Worm (Caenorhabditis elegans) whole organism, L4 larva: Measurements from ENCODE around the gene msp-63.
A peak's percentile ranks its signal among the peaks of the same experiment; 100 is the strongest.

Experiments
- F26F4.8 ChIP-seq: fragments of 200-800 bp; sonication (Bioruptor generic); conservative IDR thresholded peaks from 2 replicates; pipeline ENCODE4 v1.3.6; 2022; ENCODE audit warnings: missing genetic modification characterization, missing compliant biosample characterization
- F44E2.7 ChIP-seq: fragments of 200-800 bp; sonication (Bioruptor generic); IDR thresholded peaks from 2 replicates; pipeline ENCODE4 v2.1.2; 2022; ENCODE audit warnings: missing genetic modification characterization, missing compliant biosample characterization
- T20F7.1 ChIP-seq: fragments of 200-800 bp; sonication (Bioruptor generic); optimal IDR thresholded peaks from 2 replicates; lab custom pipeline; 2018; ENCODE audit warnings: mild to moderate bottlenecking, missing genetic modification characterization, missing compliant biosample characterization
- T26A8.4 ChIP-seq: fragments of 200-800 bp; sonication (Bioruptor generic); IDR thresholded peaks from 2 replicates; pipeline ENCODE4 v1.3.6; 2022; ENCODE audit warnings: missing genetic modification characterization, missing compliant biosample characterization
- Y105C5A.15 ChIP-seq: fragments of 200-800 bp; sonication (Bioruptor generic); IDR thresholded peaks from 2 replicates; pipeline ENCODE4 v1.3.6; 2022; ENCODE audit warnings: missing genetic modification characterization, missing compliant biosample characterization
- aha-1 ChIP-seq: fragments of 150-350 bp; peaks from one replicate; lab custom pipeline; 2014; ENCODE audit warnings: missing biosample characterization, missing genetic modification characterization
- ama-1 ChIP-seq: fragments of 150-350 bp; optimal IDR thresholded peaks from 2 replicates; lab custom pipeline; 2014; ENCODE audit warnings: inconsistent platforms, mixed read lengths
- arid-1 ChIP-seq: fragments of 200-800 bp; sonication (Bioruptor generic); conservative IDR thresholded peaks from 2 replicates; pipeline ENCODE4 v1.3.6; 2022; ENCODE audit warnings: missing genetic modification reagents, missing genetic modification characterization, missing compliant biosample characterization
- ceh-32 ChIP-seq: sonication (generic microtip); optimal IDR thresholded peaks from 2 replicates; lab custom pipeline; 2016; ENCODE audit warnings: mild to moderate bottlenecking, missing genetic modification characterization, missing compliant biosample characterization; ENCODE audit not compliant: poor library complexity
- ceh-62 ChIP-seq: sonication (generic microtip); optimal IDR thresholded peaks from 2 replicates; lab custom pipeline; 2017; ENCODE audit warnings: missing biosample characterization, missing genetic modification characterization
- cey-2 ChIP-seq: sonication (generic microtip); optimal IDR thresholded peaks from 3 replicates; lab custom pipeline; 2017; ENCODE audit warnings: missing genetic modification characterization, mild to moderate bottlenecking, missing compliant biosample characterization, antibody characterized with exemption, borderline replicate concordance; ENCODE audit not compliant: insufficient read depth
- daf-16 ChIP-seq, 3 experiments: sonication (generic microtip); optimal IDR thresholded peaks; 2 replicates each; lab custom pipeline; 2016 to 2017; ENCODE audit warnings: missing genetic modification characterization in 3 of 3, missing genetic modification reagents in 3 of 3, mild to moderate bottlenecking in 2 of 3, missing compliant biosample characterization in 2 of 3, missing biosample characterization in 1 of 3, moderate library complexity in 1 of 3
- dmd-6 ChIP-seq: fragments of 200-800 bp; sonication (Bioruptor generic); IDR thresholded peaks from 2 replicates; pipeline ENCODE4 v1.3.6; 2022; ENCODE audit warnings: missing genetic modification reagents, missing genetic modification characterization, missing compliant biosample characterization
- dmd-8 ChIP-seq: fragments of 200-800 bp; sonication (Bioruptor generic); IDR thresholded peaks from 2 replicates; pipeline ENCODE4 v1.3.6; 2022; ENCODE audit warnings: missing genetic modification characterization, missing compliant biosample characterization
- dmd-9 ChIP-seq: fragments of 200-800 bp; sonication (Bioruptor generic); IDR thresholded peaks from 2 replicates; pipeline ENCODE4 v1.3.6; 2022; ENCODE audit warnings: missing genetic modification reagents, missing genetic modification characterization, missing compliant biosample characterization
- dpl-1 ChIP-seq: fragments of 150-350 bp; optimal IDR thresholded peaks from 2 replicates; lab custom pipeline; 2014; ENCODE audit warnings: missing biosample characterization, missing genetic modification reagents, missing genetic modification characterization
- fos-1 ChIP-seq: fragments of 150-350 bp; optimal IDR thresholded peaks from 2 replicates; lab custom pipeline; 2014; ENCODE audit warnings: missing biosample characterization, missing genetic modification characterization
- gei-8 ChIP-seq: fragments of 200-800 bp; sonication (Bioruptor generic); optimal IDR thresholded peaks from 2 replicates; lab custom pipeline; 2018; ENCODE audit warnings: mild to moderate bottlenecking, missing genetic modification characterization, missing compliant biosample characterization
- hlh-11 ChIP-seq: fragments of 200-800 bp; sonication (Bioruptor generic); optimal IDR thresholded peaks from 2 replicates; lab custom pipeline; 2018; ENCODE audit warnings: mild to moderate bottlenecking, missing genetic modification characterization, missing compliant biosample characterization
- hlh-30 ChIP-seq: sonication (generic microtip); optimal IDR thresholded peaks from 2 replicates; lab custom pipeline; 2017; ENCODE audit warnings: antibody characterized with exemption, mild to moderate bottlenecking, missing genetic modification characterization, missing compliant biosample characterization; ENCODE audit not compliant: insufficient read depth
- jun-1 ChIP-seq: fragments of 150-350 bp; optimal IDR thresholded peaks from 2 replicates; lab custom pipeline; 2014; ENCODE audit warnings: missing biosample characterization, missing genetic modification reagents, missing genetic modification characterization
- lin-29 ChIP-seq: fragments of 200-800 bp; sonication (Bioruptor generic); IDR thresholded peaks from 2 replicates; pipeline ENCODE4 v1.3.6; 2022; ENCODE audit warnings: missing genetic modification reagents, missing genetic modification characterization, missing compliant biosample characterization
- lir-3 ChIP-seq: sonication (generic microtip); optimal IDR thresholded peaks from 2 replicates; lab custom pipeline; 2016; ENCODE audit warnings: mild to moderate bottlenecking, missing genetic modification characterization, missing compliant biosample characterization
- madf-9 ChIP-seq: fragments of 200-800 bp; sonication (Bioruptor generic); conservative IDR thresholded peaks from 2 replicates; pipeline ENCODE4 v1.3.6; 2022; ENCODE audit warnings: missing genetic modification reagents, missing genetic modification characterization, missing compliant biosample characterization
- mdt-29 ChIP-seq: fragments of 200-800 bp; sonication (Bioruptor generic); IDR thresholded peaks from 2 replicates; pipeline ENCODE4 v1.3.6; 2022; ENCODE audit warnings: missing genetic modification reagents, missing genetic modification characterization, missing compliant biosample characterization
- nhr-10 ChIP-seq: fragments of 150-350 bp; optimal IDR thresholded peaks from 2 replicates; lab custom pipeline; 2014; ENCODE audit warnings: missing biosample characterization, missing genetic modification characterization
- nhr-11 ChIP-seq: fragments of 150-350 bp; optimal IDR thresholded peaks from 2 replicates; lab custom pipeline; 2014; ENCODE audit warnings: missing biosample characterization, missing genetic modification characterization
- nhr-237 ChIP-seq: sonication (generic microtip); optimal IDR thresholded peaks from 2 replicates; lab custom pipeline; 2017; ENCODE audit warnings: missing biosample characterization, missing genetic modification characterization
- nhr-28 ChIP-seq: fragments of 150-350 bp; optimal IDR thresholded peaks from 2 replicates; lab custom pipeline; 2014; ENCODE audit warnings: missing biosample characterization, missing genetic modification characterization
- nhr-42 ChIP-seq: fragments of 200-800 bp; sonication (Bioruptor generic); IDR thresholded peaks from 2 replicates; pipeline ENCODE4 v1.3.6; 2022; ENCODE audit warnings: missing genetic modification characterization, missing compliant biosample characterization
- nhr-48 ChIP-seq: sonication (generic microtip); optimal IDR thresholded peaks from 2 replicates; lab custom pipeline; 2016; ENCODE audit warnings: mild to moderate bottlenecking, missing genetic modification characterization, missing compliant biosample characterization
- nhr-6 ChIP-seq: fragments of 150-350 bp; optimal IDR thresholded peaks from 2 replicates; lab custom pipeline; 2014; ENCODE audit warnings: missing biosample characterization, missing genetic modification characterization
- skn-1 ChIP-seq: fragments of 150-350 bp; optimal IDR thresholded peaks from 2 replicates; lab custom pipeline; 2014; ENCODE audit warnings: missing biosample characterization, missing genetic modification characterization
- snpc-4 ChIP-seq: fragments of 150-350 bp; optimal IDR thresholded peaks from 2 replicates; lab custom pipeline; 2014; ENCODE audit warnings: missing biosample characterization, missing genetic modification characterization
- spr-3 ChIP-seq: fragments of 200-800 bp; sonication (Bioruptor generic); optimal IDR thresholded peaks from 2 replicates; lab custom pipeline; 2018; ENCODE audit warnings: mild to moderate bottlenecking, missing genetic modification characterization, missing compliant biosample characterization
- unc-39 ChIP-seq: sonication (generic microtip); optimal IDR thresholded peaks from 2 replicates; lab custom pipeline; 2017; ENCODE audit warnings: missing biosample characterization, missing genetic modification characterization
- unc-62 ChIP-seq, 3 experiments: fragments of 150-350 bp in 1 of 3; sonication (generic microtip); optimal IDR thresholded peaks in 2 of 3; peaks in 1 of 3; 1 replicate in 1 of 3; 2 replicates in 2 of 3; lab custom pipeline; 2014 to 2017; ENCODE audit warnings: missing biosample characterization in 3 of 3, missing genetic modification characterization in 3 of 3, missing genetic modification reagents in 3 of 3, missing genotype in 1 of 3
- vab-7 ChIP-seq: fragments of 200-800 bp; sonication (Bioruptor generic); IDR thresholded peaks from 2 replicates; pipeline ENCODE4 v1.3.6; 2022; ENCODE audit warnings: missing genetic modification reagents, missing genetic modification characterization, missing compliant biosample characterization
- zfp-3 ChIP-seq: fragments of 200-800 bp; sonication (Bioruptor generic); conservative IDR thresholded peaks from 2 replicates; pipeline ENCODE4 v1.3.6; 2022; ENCODE audit warnings: missing genetic modification reagents, missing genetic modification characterization, missing compliant biosample characterization
- zip-2 ChIP-seq: fragments of 150-350 bp; optimal IDR thresholded peaks from 2 replicates; lab custom pipeline; 2014; ENCODE audit warnings: missing biosample characterization, missing genetic modification characterization
- ztf-7 ChIP-seq: fragments of 150-350 bp; optimal IDR thresholded peaks from 2 replicates; lab custom pipeline; 2014; ENCODE audit warnings: missing biosample characterization, missing genetic modification characterization

The msp-63 gene

DNA sequence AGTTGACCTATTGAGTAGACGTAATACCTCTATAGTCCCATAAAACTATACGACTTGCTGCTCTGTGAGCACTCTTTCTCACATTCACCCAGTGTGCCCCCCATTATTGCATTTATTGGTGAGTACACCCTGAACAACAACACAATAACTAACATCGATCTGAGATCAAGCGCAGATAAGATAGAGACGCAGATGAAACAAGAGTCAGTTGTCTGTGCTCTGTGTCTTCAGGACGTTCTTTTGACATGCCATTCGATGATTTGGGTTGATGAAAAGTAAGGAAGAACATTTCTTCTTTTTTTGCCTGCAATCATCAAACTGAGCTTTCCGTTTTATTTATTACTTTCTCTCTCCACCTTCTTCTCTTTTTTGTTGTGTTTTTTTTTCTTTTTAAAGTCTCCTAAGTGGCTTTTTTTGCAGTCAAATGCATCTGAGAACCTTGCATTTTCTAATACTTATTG lies 6.9 kb downstream of the msp-63 start, which contains the start of gene lect-2:
Gene lect-2 (plus strand): TSS at position 411 of the 461 bp plus-strand sequence.
- TF ChIP-seq nhr-6 (tag; lab: Kevin White, UChicago) (no peak), cey-2 (tag; lab: Kevin White, UChicago) (no peak), aha-1 (peak; percentile 81), nhr-11 (peak; percentile 59), daf-16 (GFP tag; optimal IDR thresholded peaks at IDR 0.05; lab: Kevin White, UChicago) (peak in 1 of 2 experiments; percentile 40), daf-16 (tag; optimal IDR thresholded peaks at IDR 0.05; lab: Kevin White, UChicago) (no peak), madf-9 (GFP tag; lab: Robert Waterston, UW) (no peak), dmd-9 (no peak)

DNA sequence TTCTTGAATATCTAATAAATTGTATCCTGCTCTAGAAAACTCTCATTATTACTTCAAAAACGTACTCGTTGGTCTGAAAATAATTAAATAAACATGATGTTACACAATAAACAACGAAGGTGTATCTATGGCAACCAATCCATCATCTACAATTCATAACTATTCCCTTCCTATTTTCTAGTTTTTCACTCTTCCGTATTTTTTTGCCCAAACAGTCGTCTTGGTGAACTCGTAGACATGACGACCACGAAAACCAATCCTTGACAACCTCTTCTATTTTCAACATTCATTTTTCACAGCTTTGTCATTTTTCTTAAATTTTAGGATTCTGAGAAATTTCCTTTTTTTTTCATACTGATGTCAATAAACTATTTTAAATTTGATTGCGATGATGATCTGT lies 8.4 kb downstream of the msp-63 start, which contains the start of gene K05F1.13:
Gene K05F1.13 (plus strand): TSS at position 301 of the 400 bp plus-strand sequence.
- TF ChIP-seq F26F4.8 (GFP tag; lab: Robert Waterston, UW) (no peak), ceh-62 (tag; lab: Kevin White, UChicago) (no peak), dpl-1 (GFP tag; lab: Kevin White, UChicago) (no peak), fos-1 (tag; lab: Kevin White, UChicago) (no peak), Y105C5A.15 (GFP tag; lab: Robert Waterston, UW) (no peak), aha-1 (peak; percentile 74), ceh-32 (tag; lab: Kevin White, UChicago) (no peak), snpc-4 (tag; lab: Kevin White, UChicago) (no peak), nhr-237 (tag; lab: Kevin White, UChicago) (no peak)

DNA sequence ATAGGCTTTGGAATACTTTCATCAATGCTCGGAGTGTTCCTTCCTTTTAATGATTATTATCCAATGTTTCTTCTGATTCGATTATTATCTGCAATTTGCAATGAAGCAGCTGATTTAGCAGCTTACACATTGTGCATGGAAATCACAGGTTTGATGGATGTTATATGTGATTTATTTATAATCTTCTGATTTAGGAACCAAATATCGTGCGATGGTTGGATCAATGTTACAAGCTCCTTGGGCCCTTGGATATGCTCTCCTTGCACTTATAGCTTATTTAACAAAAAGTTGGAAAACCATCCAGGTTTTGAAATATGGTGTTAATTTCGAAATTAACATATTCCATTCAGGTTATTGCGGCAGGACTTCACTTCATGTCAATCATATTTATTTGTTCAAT lies 11.7 kb downstream of the msp-63 start:
- peak in 1 of 2 experiments; percentile 92 for TF ChIP-seq unc-62 (GFP tag; optimal IDR thresholded peaks at IDR 0.05 in 1 of 2; lab: Kevin White, UChicago)
- TF ChIP-seq unc-62 (tag; optimal IDR thresholded peaks at IDR 0.05; lab: Kevin White, UChicago), result no peak
- TF ChIP-seq spr-3 (GFP tag; lab: Kevin White, UChicago), result no peak
- TF ChIP-seq nhr-42 (GFP tag; lab: Robert Waterston, UW), result no peak
- TF ChIP-seq zfp-3, result no peak

DNA sequence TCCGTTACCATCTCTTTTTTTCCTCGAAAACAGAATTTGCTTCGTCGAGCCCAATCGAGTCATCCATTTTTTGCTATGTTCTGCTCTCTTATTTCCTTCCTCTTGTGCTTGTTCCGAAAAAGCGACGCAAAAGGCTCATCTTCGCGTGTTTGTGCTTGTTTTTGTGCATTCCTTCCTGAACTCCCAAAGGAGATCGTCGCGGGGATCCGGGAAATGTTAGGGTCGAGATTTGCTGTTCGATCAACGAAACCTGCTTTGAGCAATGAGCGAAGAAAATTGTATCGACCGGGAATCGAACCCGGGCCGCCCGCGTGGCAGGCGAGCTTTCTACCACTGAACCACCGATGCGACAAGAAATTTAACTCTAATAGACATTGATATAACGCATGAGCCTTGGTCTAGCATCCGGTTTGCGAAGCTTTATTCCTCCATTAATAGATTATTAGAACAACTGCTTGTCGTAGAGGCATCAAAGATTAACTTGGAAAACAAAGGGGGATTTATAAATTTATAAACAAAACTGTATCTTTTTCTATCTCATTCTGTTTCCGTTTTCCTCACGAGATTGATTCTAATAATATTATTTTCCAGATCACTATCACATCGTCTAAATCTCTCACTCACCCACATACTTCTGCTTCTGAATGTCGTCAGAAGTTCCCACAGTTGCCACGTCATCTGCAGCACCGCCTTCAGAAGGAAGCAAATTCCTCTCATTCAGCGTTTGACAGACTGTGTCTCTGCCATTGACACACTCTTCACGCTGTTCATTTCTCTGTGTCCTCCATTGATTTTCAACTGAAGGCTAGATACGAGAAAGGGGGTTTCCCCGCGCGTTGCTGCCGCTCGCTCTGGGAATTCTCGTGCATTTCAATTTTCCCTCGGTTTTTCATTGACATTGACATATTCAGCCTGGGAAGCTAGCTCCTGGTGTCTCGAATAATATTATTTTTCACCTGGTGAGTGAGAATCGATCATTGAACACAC lies 15.0 kb downstream of the msp-63 start, which contains the start of gene K05F1.6:
Gene K05F1.6 (plus strand): TSS at position 586 of the 987 bp plus-strand sequence.
- TF ChIP-seq vab-7 (GFP tag; lab: Robert Waterston, UW), result peak; percentile 88
- peak; percentile 54; the same call in 1 of the 2 replicates for TF ChIP-seq F26F4.8 (GFP tag; lab: Robert Waterston, UW)
- peak; percentile 42 for TF ChIP-seq zip-2 (tag; lab: Kevin White, UChicago)
- TF ChIP-seq T20F7.1 (GFP tag; lab: Kevin White, UChicago), result peak; percentile 60
- peak; percentile 61 for TF ChIP-seq hlh-11 (tag; lab: Kevin White, UChicago)
- TF ChIP-seq nhr-48, result peak; percentile 46
- TF ChIP-seq ama-1, result no peak
- no peak for TF ChIP-seq ceh-62 (tag; lab: Kevin White, UChicago)
- peak; percentile 91 for TF ChIP-seq gei-8
- no peak for TF ChIP-seq ztf-7 (tag; lab: Kevin White, UChicago)
- TF ChIP-seq lir-3 (tag; lab: Kevin White, UChicago), result peak; percentile 80
- peak; percentile 62 for TF ChIP-seq hlh-30 (tag; lab: Kevin White, UChicago)
- TF ChIP-seq dmd-8 (GFP tag; lab: Robert Waterston, UW), result peak; percentile 93
- TF ChIP-seq arid-1 (GFP tag; lab: Robert Waterston, UW), result peak; percentile 89
- no peak for TF ChIP-seq nhr-10
- no peak for TF ChIP-seq nhr-28 (tag; lab: Kevin White, UChicago)
- no peak for TF ChIP-seq skn-1 (tag; lab: Kevin White, UChicago)
- TF ChIP-seq lin-29, result no peak
- peak; percentile 60 for TF ChIP-seq dmd-6 (GFP tag; lab: Robert Waterston, UW)
- no peak for TF ChIP-seq fos-1 (tag; lab: Kevin White, UChicago)
- peak; percentile 80 for TF ChIP-seq T26A8.4
- no peak for TF ChIP-seq snpc-4 (tag; lab: Kevin White, UChicago)
- TF ChIP-seq mdt-29 (GFP tag; lab: Robert Waterston, UW), result peak; percentile 76
- TF ChIP-seq unc-39 (tag; lab: Kevin White, UChicago), result no peak
- TF ChIP-seq F44E2.7 (GFP tag; lab: Robert Waterston, UW), result 0 out of 2 replicates have a peak, but pooled peaks have one; percentile 56
- TF ChIP-seq jun-1 (tag; lab: Kevin White, UChicago), result peak; percentile 73
- peak in 1 of 2 experiments; percentile 92 for TF ChIP-seq unc-62 (GFP tag; optimal IDR thresholded peaks at IDR 0.05 in 1 of 2; lab: Kevin White, UChicago)
- TF ChIP-seq unc-62 (tag; optimal IDR thresholded peaks at IDR 0.05; lab: Kevin White, UChicago), result no peak
